Worm (Caenorhabditis elegans) whole organism, L1 larva: ENCODE data around the gene C16C8.25.

Source experiments
- alr-1 ChIP-seq: fragments of 200-800 bp; sonication (Bioruptor generic); optimal IDR thresholded peaks from 2 replicates; lab custom pipeline; 2018; ENCODE audit warnings: borderline replicate concordance, mild to moderate bottlenecking, missing genetic modification characterization, missing compliant biosample characterization
- ama-1 ChIP-seq: fragments of 150-350 bp; optimal IDR thresholded peaks from 2 replicates; lab custom pipeline; 2014
- ceh-63 ChIP-seq: fragments of 200-800 bp; sonication (Bioruptor generic); optimal IDR thresholded peaks from 2 replicates; lab custom pipeline; 2018; ENCODE audit warnings: mild to moderate bottlenecking, missing genetic modification characterization, missing compliant biosample characterization
- ceh-8 ChIP-seq: fragments of 200-800 bp; sonication (Bioruptor generic); optimal IDR thresholded peaks from 2 replicates; lab custom pipeline; 2018; ENCODE audit warnings: mild to moderate bottlenecking, missing genetic modification characterization, moderate library complexity, missing compliant biosample characterization
- ceh-82 ChIP-seq, 3 experiments: fragments of 150-350 bp in 1 of 3; sonication (generic microtip) in 2 of 3; optimal IDR thresholded peaks; 2 replicates each; lab custom pipeline; 2014 to 2017; ENCODE audit warnings: missing biosample characterization in 3 of 3, missing genetic modification characterization in 3 of 3
- ces-1 ChIP-seq: fragments of 150-350 bp; optimal IDR thresholded peaks from 2 replicates; lab custom pipeline; 2014; ENCODE audit warnings: missing biosample characterization, missing genetic modification reagents, missing genetic modification characterization
- dsc-1 ChIP-seq: sonication (generic microtip); optimal IDR thresholded peaks from 2 replicates; lab custom pipeline; 2016; ENCODE audit warnings: mild to moderate bottlenecking, missing genetic modification characterization, missing compliant biosample characterization
- efl-1 ChIP-seq, 4 experiments: fragments of 150-350 bp; optimal IDR thresholded peaks in 3 of 4; peaks in 1 of 4; 1 replicate in 1 of 4; 2 replicates in 3 of 4; lab custom pipeline; 2014; ENCODE audit warnings: missing biosample characterization in 2 of 4, missing genetic modification characterization in 2 of 4, missing genetic modification reagents in 2 of 4
- efl-3 ChIP-seq: fragments of 200-800 bp; sonication (Bioruptor generic); optimal IDR thresholded peaks from 2 replicates; lab custom pipeline; 2018; ENCODE audit warnings: mild to moderate bottlenecking, missing genetic modification characterization, missing compliant biosample characterization
- egl-13 ChIP-seq: sonication (generic microtip); optimal IDR thresholded peaks from 2 replicates; lab custom pipeline; 2016; ENCODE audit warnings: missing genotype, missing genetic modification reagents, missing genetic modification characterization, missing compliant biosample characterization
- egl-27 ChIP-seq, 2 experiments: fragments of 150-350 bp in 1 of 2; sonication (generic microtip); optimal IDR thresholded peaks; 3 replicates each; lab custom pipeline; 2017 to 2018; ENCODE audit warnings: missing biosample characterization in 2 of 2, missing genetic modification characterization in 2 of 2, missing genetic modification reagents in 2 of 2
- elt-2 ChIP-seq: sonication (generic microtip); optimal IDR thresholded peaks from 2 replicates; lab custom pipeline; 2016; ENCODE audit warnings: missing genetic modification characterization, mild to moderate bottlenecking, inconsistent platforms, missing compliant biosample characterization, missing genetic modification reagents
- ets-5 ChIP-seq: fragments of 200-800 bp; sonication (Bioruptor generic); IDR thresholded peaks from 2 replicates; pipeline ENCODE4 v1.3.6; 2022; ENCODE audit warnings: missing genetic modification characterization, missing compliant biosample characterization
- fkh-4 ChIP-seq: sonication (generic microtip); optimal IDR thresholded peaks from 2 replicates; lab custom pipeline; 2016; ENCODE audit warnings: missing compliant biosample characterization, missing genetic modification characterization, borderline replicate concordance
- fos-1 ChIP-seq: fragments of 150-350 bp; optimal IDR thresholded peaks from 2 replicates; lab custom pipeline; 2014; ENCODE audit warnings: missing biosample characterization, missing genetic modification characterization
- hlh-17 ChIP-seq: fragments of 200-800 bp; sonication (Bioruptor generic); optimal IDR thresholded peaks from 2 replicates; lab custom pipeline; 2018; ENCODE audit warnings: missing genetic modification characterization, mild to moderate bottlenecking, missing compliant biosample characterization, moderate library complexity, borderline replicate concordance
- hlh-4 ChIP-seq: sonication (generic microtip); optimal IDR thresholded peaks from 2 replicates; lab custom pipeline; 2016; ENCODE audit warnings: mild to moderate bottlenecking, missing genetic modification characterization, missing compliant biosample characterization
- jun-1 ChIP-seq: fragments of 150-350 bp; optimal IDR thresholded peaks from 2 replicates; lab custom pipeline; 2014; ENCODE audit warnings: missing biosample characterization, missing genetic modification reagents, missing genetic modification characterization
- lin-13 ChIP-seq: fragments of 150-350 bp; optimal IDR thresholded peaks from 2 replicates; lab custom pipeline; 2014; ENCODE audit warnings: missing biosample characterization, missing genetic modification reagents, missing genetic modification characterization
- lin-15B ChIP-seq: fragments of 150-350 bp; sonication (generic microtip); optimal IDR thresholded peaks from 3 replicates; lab custom pipeline; 2014; ENCODE audit warnings: missing biosample characterization, missing genetic modification characterization
- lir-3 ChIP-seq: sonication (generic microtip); optimal IDR thresholded peaks from 2 replicates; lab custom pipeline; 2016; ENCODE audit warnings: mild to moderate bottlenecking, missing genetic modification characterization, moderate library complexity, missing compliant biosample characterization; ENCODE audit not compliant: poor library complexity
- mef-2 ChIP-seq: fragments of 150-350 bp; optimal IDR thresholded peaks from 2 replicates; lab custom pipeline; 2014; ENCODE audit warnings: missing biosample characterization, missing genetic modification characterization
- nhr-19 ChIP-seq: fragments of 200-800 bp; sonication (Bioruptor generic); conservative IDR thresholded peaks from 2 replicates; pipeline ENCODE4 v1.3.6; 2022; ENCODE audit warnings: missing genetic modification characterization, missing compliant biosample characterization
- nhr-28 ChIP-seq: fragments of 150-350 bp; optimal IDR thresholded peaks from 2 replicates; lab custom pipeline; 2014; ENCODE audit warnings: missing biosample characterization, missing genetic modification characterization
- nhr-47 ChIP-seq: sonication (generic microtip); optimal IDR thresholded peaks from 2 replicates; lab custom pipeline; 2016; ENCODE audit warnings: mild to moderate bottlenecking, missing genetic modification characterization, moderate library complexity, missing compliant biosample characterization
- nhr-77 ChIP-seq: fragments of 150-350 bp; optimal IDR thresholded peaks from 2 replicates; lab custom pipeline; 2014; ENCODE audit warnings: missing biosample characterization, missing genetic modification characterization
- nhr-84 ChIP-seq: sonication (generic microtip); optimal IDR thresholded peaks from 2 replicates; lab custom pipeline; 2017; ENCODE audit warnings: missing biosample characterization, missing genetic modification characterization
- pax-3 ChIP-seq: fragments of 200-800 bp; sonication (Bioruptor generic); optimal IDR thresholded peaks from 2 replicates; lab custom pipeline; 2018; ENCODE audit warnings: mild to moderate bottlenecking, missing genetic modification characterization, moderate library complexity, missing compliant biosample characterization
- pqm-1 ChIP-seq: sonication (generic microtip); optimal IDR thresholded peaks from 3 replicates; lab custom pipeline; 2017; ENCODE audit warnings: missing biosample characterization, missing genetic modification characterization
- rnt-1 ChIP-seq: sonication (generic microtip); optimal IDR thresholded peaks from 2 replicates; lab custom pipeline; 2016; ENCODE audit warnings: mild to moderate bottlenecking, missing genetic modification characterization, moderate library complexity, missing compliant biosample characterization
- snu-23 ChIP-seq: sonication (generic microtip); optimal IDR thresholded peaks from 2 replicates; lab custom pipeline; 2016; ENCODE audit warnings: missing genetic modification characterization, missing compliant biosample characterization
- tbx-2 ChIP-seq: sonication (generic microtip); optimal IDR thresholded peaks from 2 replicates; lab custom pipeline; 2016; ENCODE audit warnings: missing genetic modification characterization, missing compliant biosample characterization
- unc-30 ChIP-seq: sonication (generic microtip); optimal IDR thresholded peaks from 2 replicates; lab custom pipeline; 2017; ENCODE audit warnings: missing biosample characterization, missing genetic modification characterization
- unc-62 ChIP-seq: fragments of 150-350 bp; optimal IDR thresholded peaks from 2 replicates; lab custom pipeline; 2014; ENCODE audit warnings: missing biosample characterization, missing genetic modification reagents, missing genetic modification characterization
- vab-15 ChIP-seq: sonication (generic microtip); optimal IDR thresholded peaks from 2 replicates; lab custom pipeline; 2017; ENCODE audit warnings: missing genotype, mild to moderate bottlenecking, missing genetic modification characterization, missing compliant biosample characterization
- zip-4 ChIP-seq: fragments of 200-800 bp; sonication (Bioruptor generic); optimal IDR thresholded peaks from 2 replicates; lab custom pipeline; 2018; ENCODE audit warnings: mild to moderate bottlenecking, missing genetic modification characterization, moderate library complexity, missing compliant biosample characterization

Gene C16C8.25

ce11 chrII:3448776-3449280 lies at the start of gene C16C8.25:
Gene C16C8.25 (plus strand): TSS chrII:3449230.
- TF ChIP-seq nhr-84 (tag; lab: Kevin White, UChicago) = no peak
- TF ChIP-seq mef-2 = no peak
- TF ChIP-seq rnt-1 (tag; lab: Kevin White, UChicago) = no peak
- TF ChIP-seq pax-3 (tag; lab: Kevin White, UChicago) = no peak
- TF ChIP-seq unc-30 (tag; lab: Kevin White, UChicago) = no peak
- no peak for TF ChIP-seq nhr-77 (tag; lab: Kevin White, UChicago)

- TF ChIP-seq ceh-82 (tag; optimal IDR thresholded peaks at IDR 0.05; lab: Kevin White, UChicago) (no peak), efl-1 (optimal IDR thresholded peaks at IDR 0.05; lab: Kevin White, UChicago) (no peak), efl-1 (GFP tag; optimal IDR thresholded peaks at IDR 0.05 in 1 of 2; lab: Kevin White, UChicago) (peak in 1 of 2 experiments; percentile 79), dsc-1 (tag; lab: Kevin White, UChicago) (no peak), hlh-17 (GFP tag; lab: Kevin White, UChicago) (no peak)
- TF ChIP-seq, all 84 proteins: peak for 1
Observed at ce11 chrII:3402854-3403253, 46.2 kb upstream of the C16C8.25 start, which contains the start of gene nep-10. Gene nep-10 (minus strand): TSS chrII:3402954.

- TF ChIP-seq unc-62 (no peak), ceh-63 (no peak), lin-13 (no peak), dsc-1 (tag; lab: Kevin White, UChicago) (no peak), nhr-84 (tag; lab: Kevin White, UChicago) (no peak), hlh-17 (GFP tag; lab: Kevin White, UChicago) (no peak), tbx-2 (tag; lab: Kevin White, UChicago) (no peak)
Observed at ce11 chrII:3403535-3403934, 45.5 kb upstream of the C16C8.25 start, which contains the start of gene nep-8. Gene nep-8 (plus strand): TSS chrII:3403835.

- TF ChIP-seq zip-4 (GFP tag; lab: Kevin White, UChicago) (no peak), ama-1 (lab: Kevin White, UChicago) (no peak), dsc-1 (tag; lab: Kevin White, UChicago) (no peak), pqm-1 (tag; lab: Kevin White, UChicago) (no peak), ceh-82 (tag; optimal IDR thresholded peaks at IDR 0.05; lab: Kevin White, UChicago) (no peak), nhr-28 (tag; lab: Kevin White, UChicago) (no peak), hlh-4 (tag; lab: Kevin White, UChicago) (no peak), lin-15B (tag; lab: Kevin White, UChicago) (no peak), jun-1 (tag; lab: Kevin White, UChicago) (no peak), rnt-1 (tag; lab: Kevin White, UChicago) (no peak), alr-1 (tag; lab: Kevin White, UChicago) (no peak)
Observed at ce11 chrII:3414383-3414910, 34.6 kb upstream of the C16C8.25 start, which contains the start of the genes F18A12.7 and F18A12.2. Gene F18A12.7 (minus strand): TSS chrII:3414483. Gene F18A12.2 (plus strand): TSS chrII:3414860.

ce11 chrII:3416528-3416927 lies 32.5 kb upstream of the C16C8.25 start, which contains the start of gene nep-6:
Gene nep-6 (plus strand): TSS chrII:3416828.
- no peak for TF ChIP-seq nhr-28 (tag; lab: Kevin White, UChicago)

ce11 chrII:3422938-3423337 lies 26.1 kb upstream of the C16C8.25 start:
- no peak for TF ChIP-seq nhr-47 (tag; lab: Kevin White, UChicago)
- no peak for TF ChIP-seq efl-1 (optimal IDR thresholded peaks at IDR 0.05; lab: Kevin White, UChicago)
- peak in 1 of 2 experiments; percentile 80 for TF ChIP-seq efl-1 (GFP tag; optimal IDR thresholded peaks at IDR 0.05 in 1 of 2; lab: Kevin White, UChicago)
- TF ChIP-seq, all 84 proteins: peak for 1

- TF ChIP-seq efl-3 (no peak), elt-2 (tag; lab: Kevin White, UChicago) (no peak), ceh-8 (GFP tag; lab: Kevin White, UChicago) (no peak), ces-1 (GFP tag; lab: Kevin White, UChicago) (no peak), lir-3 (no peak), ceh-82 (tag; optimal IDR thresholded peaks at IDR 0.05; lab: Kevin White, UChicago) (no peak), snu-23 (GFP tag; lab: Kevin White, UChicago) (no peak), ama-1 (lab: Kevin White, UChicago) (no peak), fos-1 (tag; lab: Kevin White, UChicago) (no peak), egl-13 (tag; lab: Kevin White, UChicago) (no peak), egl-27 (tag; optimal IDR thresholded peaks at IDR 0.05; lab: Kevin White, UChicago) (no peak), fkh-4 (tag; lab: Kevin White, UChicago) (no peak), nhr-19 (GFP tag; lab: Robert Waterston, UW) (no peak), nhr-77 (tag; lab: Kevin White, UChicago) (no peak), rnt-1 (tag; lab: Kevin White, UChicago) (no peak), vab-15 (no peak), ets-5 (GFP tag; lab: Robert Waterston, UW) (no peak)
Observed at ce11 chrII:3425433-3425832, 23.6 kb upstream of the C16C8.25 start, which contains the start of gene nep-11. Gene nep-11 (minus strand): TSS chrII:3425533.
